Worm (Caenorhabditis elegans) whole organism, L4 larva: Measurements from ENCODE around the gene K01D12.9.

ENCODE experiments used
- attf-4 ChIP-seq: sonication (generic microtip); optimal IDR thresholded peaks from 3 replicates; lab custom pipeline; 2017; ENCODE audit warnings: missing biosample characterization, missing genetic modification characterization
- daf-12 ChIP-seq: fragments of 150-350 bp; optimal IDR thresholded peaks from 2 replicates; lab custom pipeline; 2014; ENCODE audit warnings: missing biosample characterization, missing genetic modification reagents, missing genetic modification characterization
- dmd-8 ChIP-seq: fragments of 200-800 bp; sonication (Bioruptor generic); IDR thresholded peaks from 2 replicates; pipeline ENCODE4 v1.3.6; 2022; ENCODE audit warnings: missing genetic modification characterization, missing compliant biosample characterization
- fos-1 ChIP-seq: fragments of 150-350 bp; optimal IDR thresholded peaks from 2 replicates; lab custom pipeline; 2014; ENCODE audit warnings: missing biosample characterization, missing genetic modification characterization
- hif-1 ChIP-seq, 2 experiments: sonication (generic microtip); optimal IDR thresholded peaks; 2 replicates each; lab custom pipeline; 2016 to 2017; ENCODE audit warnings: missing compliant biosample characterization in 2 of 2, missing genetic modification characterization in 2 of 2, missing genetic modification reagents in 2 of 2, missing genotype in 2 of 2, mild to moderate bottlenecking in 1 of 2
- lin-13 ChIP-seq: fragments of 150-350 bp; optimal IDR thresholded peaks from 2 replicates; lab custom pipeline; 2014; ENCODE audit warnings: missing biosample characterization, missing genetic modification reagents, missing genetic modification characterization
- lir-3 ChIP-seq: sonication (generic microtip); optimal IDR thresholded peaks from 2 replicates; lab custom pipeline; 2016; ENCODE audit warnings: mild to moderate bottlenecking, missing genetic modification characterization, missing compliant biosample characterization
- mdt-29 ChIP-seq: fragments of 200-800 bp; sonication (Bioruptor generic); IDR thresholded peaks from 2 replicates; pipeline ENCODE4 v1.3.6; 2022; ENCODE audit warnings: missing genetic modification reagents, missing genetic modification characterization, missing compliant biosample characterization
- nhr-48 ChIP-seq: sonication (generic microtip); optimal IDR thresholded peaks from 2 replicates; lab custom pipeline; 2016; ENCODE audit warnings: mild to moderate bottlenecking, missing genetic modification characterization, missing compliant biosample characterization
- snpc-4 ChIP-seq: fragments of 150-350 bp; optimal IDR thresholded peaks from 2 replicates; lab custom pipeline; 2014; ENCODE audit warnings: missing biosample characterization, missing genetic modification characterization

ce11 chrV:12354193-12354830 lies 50.1 kb downstream of the K01D12.9 start:
- TF ChIP-seq nhr-48 (tag; lab: Kevin White, UChicago) = peak; percentile 54
- no peak for TF ChIP-seq dmd-8 (GFP tag; lab: Robert Waterston, UW)
- no peak for TF ChIP-seq daf-12 (tag; lab: Kevin White, UChicago)
- no peak for TF ChIP-seq snpc-4 (tag; lab: Kevin White, UChicago)
- no peak for TF ChIP-seq attf-4 (tag; lab: Kevin White, UChicago)
- TF ChIP-seq mdt-29 (GFP tag; lab: Robert Waterston, UW) = no peak
- no peak for TF ChIP-seq fos-1 (tag; lab: Kevin White, UChicago)
- TF ChIP-seq lir-3 (tag; lab: Kevin White, UChicago) = no peak
- TF ChIP-seq lin-13 (GFP tag; lab: Kevin White, UChicago) = no peak
- no peak for TF ChIP-seq hif-1 (tag; optimal IDR thresholded peaks at IDR 0.05; lab: Kevin White, UChicago)
